Worm (Caenorhabditis elegans): Measurements from ENCODE around the gene pdr-1.

The pdr-1 gene

DNA sequence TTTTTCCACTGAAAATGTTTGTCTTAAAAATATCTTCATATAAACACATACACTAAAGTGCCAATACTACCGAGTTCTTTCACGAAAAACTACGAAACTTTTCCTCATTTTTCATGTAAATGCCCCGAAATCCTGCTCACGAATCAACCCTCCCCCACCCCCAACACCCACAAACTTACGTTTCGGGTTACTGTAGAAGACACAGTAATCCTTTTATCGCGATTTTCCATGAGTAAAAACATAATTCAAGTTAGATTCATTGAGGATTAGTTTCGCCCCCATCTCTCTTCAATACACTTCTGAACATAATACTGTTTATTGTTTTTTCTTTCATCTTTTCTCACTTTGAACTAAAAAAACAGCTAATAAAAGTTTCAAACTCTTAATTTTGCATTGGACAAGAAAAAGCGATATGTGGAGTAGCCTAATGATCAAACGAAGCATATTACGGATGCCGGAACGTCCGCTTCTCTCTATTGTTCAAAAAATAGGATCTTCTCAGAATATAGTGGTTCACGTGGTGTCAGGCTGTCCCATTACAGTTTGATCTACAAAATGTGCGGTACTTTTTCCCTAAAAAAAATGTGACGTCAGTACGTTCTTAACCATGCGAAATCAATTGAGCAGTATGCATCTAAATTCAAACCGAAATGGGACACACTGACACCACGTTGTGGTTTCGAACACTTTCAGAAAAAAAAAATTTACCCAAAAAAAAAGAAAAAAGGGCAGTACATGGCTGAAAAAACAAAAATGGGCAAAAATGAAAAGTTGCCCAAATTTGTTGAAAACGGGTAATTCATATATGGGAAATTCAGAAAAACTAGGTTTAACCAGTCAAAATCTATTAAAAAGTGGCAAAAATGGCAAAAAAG, 47.1 kb upstream of the pdr-1 start:
- no peak for TF ChIP-seq nhr-84 (tag; optimal IDR thresholded peaks at IDR 0.05)
- TF ChIP-seq nhr-85 (tag), result peak; percentile 29
- TF ChIP-seq hpl-2 (GFP tag; optimal IDR thresholded peaks at IDR 0.05), result no peak
- no peak for TF ChIP-seq efl-1 (optimal IDR thresholded peaks at IDR 0.05)
- peak in 1 of 2 experiments; percentile 84 for TF ChIP-seq efl-1 (GFP tag; optimal IDR thresholded peaks at IDR 0.05 in 1 of 2)
- no peak for TF ChIP-seq nhr-76 (tag; optimal IDR thresholded peaks at IDR 0.05)
- peak; percentile 4 for TF ChIP-seq fkh-8 (tag; optimal IDR thresholded peaks at IDR 0.05)
- peak; percentile 17 for TF ChIP-seq nhr-71 (tag; optimal IDR thresholded peaks at IDR 0.05)
- TF ChIP-seq mab-9 (GFP tag; IDR thresholded peaks at IDR 0.05), result peak; percentile 6; the same call in 1 of the 2 replicates
- TF ChIP-seq nhr-90 (tag; optimal IDR thresholded peaks at IDR 0.05; ENCODE audit: poor library complexity), result peak; percentile 4
- TF ChIP-seq nhr-19 (GFP tag; conservative IDR thresholded peaks at IDR 0.05), result 0 out of 2 replicates have a peak, but pooled peaks have one; percentile 15

ce11 chrIII:13729760-13730159, 41.6 kb upstream of the pdr-1 start:
- TF ChIP-seq efl-1 (optimal IDR thresholded peaks at IDR 0.05) (no peak), efl-1 (GFP tag; optimal IDR thresholded peaks at IDR 0.05 in 1 of 2) (peak in 1 of 2 experiments; percentile 14), nhr-76 (tag; optimal IDR thresholded peaks at IDR 0.05) (no peak)

ce11 chrIII:13731589-13731988, 39.7 kb upstream of the pdr-1 start, which contains the start of gene W06F12.2:
TSS of gene W06F12.2 (minus strand) at chrIII:13731689.
- no peak for TF ChIP-seq nhr-28 (tag; optimal IDR thresholded peaks at IDR 0.05)
- no peak for TF ChIP-seq nhr-11 (tag; optimal IDR thresholded peaks at IDR 0.05)
- TF ChIP-seq snpc-4 (tag; optimal IDR thresholded peaks at IDR 0.05), result no peak
- TF ChIP-seq elt-3 (tag; optimal IDR thresholded peaks at IDR 0.05), result no peak
- no peak for TF ChIP-seq unc-130 (tag; optimal IDR thresholded peaks at IDR 0.05)
- no peak for TF ChIP-seq sptf-1 (tag; optimal IDR thresholded peaks at IDR 0.05)
- no peak for TF ChIP-seq swsn-7 (tag; optimal IDR thresholded peaks at IDR 0.05)
- TF ChIP-seq nhr-12 (tag; optimal IDR thresholded peaks at IDR 0.05), result no peak
- TF ChIP-seq mep-1 (tag; optimal IDR thresholded peaks at IDR 0.05), result no peak
- no peak for TF ChIP-seq nhr-71 (tag; optimal IDR thresholded peaks at IDR 0.05)
- no peak for TF ChIP-seq mef-2 (tag; optimal IDR thresholded peaks at IDR 0.05)
- TF ChIP-seq lir-3 (tag; optimal IDR thresholded peaks at IDR 0.05; ENCODE audit: poor library complexity), result no peak
- TF ChIP-seq ama-1 (optimal IDR thresholded peaks at IDR 0.05), result no peak
- TF ChIP-seq mdl-1 (tag; optimal IDR thresholded peaks at IDR 0.05), result no peak
- no peak for TF ChIP-seq aly-2 (tag; optimal IDR thresholded peaks at IDR 0.05)
- no peak for TF ChIP-seq ztf-11 (tag; optimal IDR thresholded peaks at IDR 0.05)

- TF ChIP-seq lin-39 (tag; optimal IDR thresholded peaks at IDR 0.05) (no peak), swsn-7 (tag; optimal IDR thresholded peaks at IDR 0.05) (no peak), elt-3 (tag; optimal IDR thresholded peaks at IDR 0.05) (no peak), hlh-17 (GFP tag; optimal IDR thresholded peaks at IDR 0.05; ENCODE audit: borderline replicate concordance) (no peak), mab-9 (GFP tag; IDR thresholded peaks at IDR 0.05) (no peak), sox-4 (tag; optimal IDR thresholded peaks at IDR 0.05) (no peak), grh-1 (GFP tag; IDR thresholded peaks at IDR 0.05) (no peak), nhr-77 (tag; optimal IDR thresholded peaks at IDR 0.05) (no peak), skn-1 (tag; optimal IDR thresholded peaks at IDR 0.05) (no peak), ceh-63 (GFP tag; optimal IDR thresholded peaks at IDR 0.05) (no peak), pax-3 (tag; optimal IDR thresholded peaks at IDR 0.05) (no peak)
These were observed 38.6 kb upstream of the pdr-1 start for ce11 chrIII:13732665-13733064.

- TF ChIP-seq lin-35 (GFP tag; optimal IDR thresholded peaks at IDR 0.05), result peak in 1 of 2 experiments; percentile 7
- TF ChIP-seq F16B12.6 (tag; optimal IDR thresholded peaks at IDR 0.05), result no peak
- no peak for TF ChIP-seq lin-14 (GFP tag; optimal IDR thresholded peaks at IDR 0.05)
- TF ChIP-seq Y116A8C.19 (tag; optimal IDR thresholded peaks at IDR 0.05; ENCODE audit: borderline replicate concordance), result no peak
- no peak for TF ChIP-seq zag-1 (tag; optimal IDR thresholded peaks at IDR 0.05)
- TF ChIP-seq nhr-47 (tag; optimal IDR thresholded peaks at IDR 0.05), result no peak
- TF ChIP-seq nhr-237 (tag; optimal IDR thresholded peaks at IDR 0.05), result no peak
- no peak for TF ChIP-seq ama-1 (optimal IDR thresholded peaks at IDR 0.05)
- no peak for TF ChIP-seq efl-1 (optimal IDR thresholded peaks at IDR 0.05)
- TF ChIP-seq efl-1 (GFP tag; optimal IDR thresholded peaks at IDR 0.05 in 1 of 2), result peak in 1 of 2 experiments; percentile 62
- peak; percentile 74 for TF ChIP-seq pqm-1 (tag; optimal IDR thresholded peaks at IDR 0.05)
- TF ChIP-seq aly-2 (tag; optimal IDR thresholded peaks at IDR 0.05), result no peak
- TF ChIP-seq hpl-2 (GFP tag; optimal IDR thresholded peaks at IDR 0.05), result no peak
- TF ChIP-seq dpl-1 (GFP tag; optimal IDR thresholded peaks at IDR 0.05), result no peak
- TF ChIP-seq ztf-11 (tag; optimal IDR thresholded peaks at IDR 0.05), result no peak
- TF ChIP-seq C34B4.2 (tag; optimal IDR thresholded peaks at IDR 0.05), result no peak
- TF ChIP-seq sox-4 (tag; optimal IDR thresholded peaks at IDR 0.05), result no peak
These were observed 37.5 kb upstream of the pdr-1 start for ce11 chrIII:13733833-13734232.

Data from whole organism, L1 larva.